Fruit fly (Drosophila melanogaster) whole organism, pupa: ENCODE measurements around the gene CG11000.

Experiments
- CG10348 ChIP-seq: fragments of 200-800 bp; sonication (Bioruptor generic); IDR thresholded peaks from 2 replicates; pipeline ENCODE4 v1.3.6; 2022; ENCODE audit warnings: missing biosample characterization, missing genetic modification characterization
- CG12605 ChIP-seq: fragments of 200-800 bp; sonication (Bioruptor generic); IDR thresholded peaks from 2 replicates; pipeline ENCODE4 v1.3.6; 2022; ENCODE audit warnings: missing biosample characterization, missing genetic modification characterization
- CG13204 ChIP-seq: fragments of 200-800 bp; sonication (Bioruptor generic); optimal IDR thresholded peaks from 2 replicates; lab custom pipeline; 2018; ENCODE audit warnings: missing biosample characterization, mild to moderate bottlenecking, missing genetic modification characterization, moderate library complexity
- CG14655 ChIP-seq: fragments of 200-800 bp; sonication (Bioruptor generic); optimal IDR thresholded peaks from 3 replicates; lab custom pipeline; 2017; ENCODE audit warnings: mild to moderate bottlenecking, missing biosample characterization, missing genetic modification reagents, missing genetic modification characterization
- CG15710 ChIP-seq: fragments of 200-800 bp; sonication (Bioruptor generic); optimal IDR thresholded peaks from 2 replicates; lab custom pipeline; 2018; ENCODE audit warnings: missing biosample characterization, mild to moderate bottlenecking, missing genetic modification characterization, moderate library complexity
- CG17806 ChIP-seq: fragments of 200-800 bp; sonication (Bioruptor generic); optimal IDR thresholded peaks from 2 replicates; lab custom pipeline; 2018; ENCODE audit warnings: missing biosample characterization, mild to moderate bottlenecking, missing genetic modification characterization, moderate library complexity
- CG32121 ChIP-seq: fragments of 200-800 bp; sonication (Bioruptor generic); IDR thresholded peaks from 2 replicates; pipeline ENCODE4 v1.3.6; 2022; ENCODE audit warnings: missing biosample characterization, missing genetic modification characterization
- CG34367 ChIP-seq: fragments of 200-800 bp; sonication (Bioruptor generic); optimal IDR thresholded peaks from 2 replicates; lab custom pipeline; 2018; ENCODE audit warnings: missing biosample characterization, mild to moderate bottlenecking, missing genetic modification characterization
- CG4496 ChIP-seq: fragments of 200-800 bp; sonication (Bioruptor generic); IDR thresholded peaks from 3 replicates; pipeline ENCODE4 v1.3.6; 2022; ENCODE audit warnings: missing biosample characterization, missing genetic modification characterization
- CG8159 ChIP-seq: fragments of 200-800 bp; sonication (Bioruptor generic); optimal IDR thresholded peaks from 3 replicates; lab custom pipeline; 2018; ENCODE audit warnings: missing biosample characterization, mild to moderate bottlenecking, missing genetic modification characterization, moderate library complexity
- CG8301 ChIP-seq: fragments of 200-800 bp; sonication (Bioruptor generic); optimal IDR thresholded peaks from 2 replicates; lab custom pipeline; 2018; ENCODE audit warnings: missing biosample characterization, mild to moderate bottlenecking, missing genetic modification characterization
- CG9948 ChIP-seq: fragments of 200-800 bp; sonication (Bioruptor generic); optimal IDR thresholded peaks from 2 replicates; lab custom pipeline; 2018; ENCODE audit warnings: missing biosample characterization, mild to moderate bottlenecking, missing genetic modification characterization, moderate library complexity
- D1 ChIP-seq: fragments of 200-800 bp; sonication (Bioruptor generic); optimal IDR thresholded peaks from 2 replicates; lab custom pipeline; 2018; ENCODE audit warnings: missing biosample characterization, mild to moderate bottlenecking, missing genetic modification characterization, moderate library complexity
- EcR ChIP-seq: fragments of 200-800 bp; sonication (Bioruptor generic); optimal IDR thresholded peaks from 3 replicates; lab custom pipeline; 2019; ENCODE audit warnings: missing biosample characterization, missing genetic modification characterization, mild to moderate bottlenecking, moderate library complexity, missing genetic modification reagents
- Ets98B ChIP-seq: fragments of 200-800 bp; sonication (Bioruptor generic); IDR thresholded peaks from 2 replicates; pipeline ENCODE4 v1.3.6; 2022; ENCODE audit warnings: missing biosample characterization, missing genetic modification characterization
- Pif1A ChIP-seq: fragments of 200-800 bp; sonication (Bioruptor generic); optimal IDR thresholded peaks from 3 replicates; lab custom pipeline; 2016; ENCODE audit warnings: missing biosample characterization, missing genetic modification characterization
- Pif1B ChIP-seq: fragments of 200-800 bp; sonication (Bioruptor generic); optimal IDR thresholded peaks from 3 replicates; lab custom pipeline; 2016; ENCODE audit warnings: missing biosample characterization, missing genetic modification characterization
- Snoo ChIP-seq: fragments of 200-800 bp; sonication (Bioruptor generic); optimal IDR thresholded peaks from 3 replicates; lab custom pipeline; 2017; ENCODE audit warnings: missing biosample characterization, mild to moderate bottlenecking, missing genetic modification characterization, inconsistent platforms
- fd96Ca ChIP-seq: fragments of 200-800 bp; sonication (Bioruptor generic); IDR thresholded peaks from 3 replicates; pipeline ENCODE4 v1.3.6; 2022; ENCODE audit warnings: missing biosample characterization, missing genetic modification characterization
- gl ChIP-seq: fragments of 200-800 bp; sonication (Bioruptor generic); optimal IDR thresholded peaks from 2 replicates; lab custom pipeline; 2018; ENCODE audit warnings: missing biosample characterization, mild to moderate bottlenecking, missing genetic modification characterization
- rn ChIP-seq: fragments of 200-800 bp; sonication (Bioruptor generic); IDR thresholded peaks from 2 replicates; pipeline ENCODE4 v1.3.6; 2022; ENCODE audit warnings: missing biosample characterization, missing genetic modification characterization

Gene CG11000

dm6 chr3R:5791497-5791896 is 10.6 kb upstream of the CG11000 start, which contains the start of gene Hpf1:
Gene Hpf1 (plus strand): TSS chr3R:5791879.
- peak; percentile 98 for TF ChIP-seq Ets98B
- TF ChIP-seq CG12605 (GFP tag; lab: Robert Waterston, UW), result peak; percentile 98
- peak; percentile 99 for TF ChIP-seq CG14655
- peak; percentile 99 for TF ChIP-seq Snoo (tag; lab: Kevin White, UChicago)
- peak; percentile 99 for TF ChIP-seq Pif1B (GFP tag; lab: Kevin White, UChicago)
- peak; percentile 99 for TF ChIP-seq fd96Ca
- peak; percentile 99 for TF ChIP-seq CG34367 (tag; lab: Kevin White, UChicago)
- TF ChIP-seq CG15710 (tag; lab: Kevin White, UChicago), result peak; percentile 99
- peak; percentile 98 for TF ChIP-seq gl (tag; lab: Kevin White, UChicago)
- peak; percentile 63 for TF ChIP-seq EcR (GFP tag; lab: Kevin White, UChicago)
- peak; percentile 92 for TF ChIP-seq CG13204 (GFP tag; lab: Kevin White, UChicago)
- peak; percentile 99 for TF ChIP-seq CG4496 (GFP tag; lab: Robert Waterston, UW)
- peak; percentile 99 for TF ChIP-seq CG8301
- TF ChIP-seq rn (GFP tag; lab: Robert Waterston, UW), result peak; percentile 96
- TF ChIP-seq CG9948 (tag; lab: Kevin White, UChicago), result peak; percentile 99
- TF ChIP-seq Pif1A, result peak; percentile 99
- TF ChIP-seq CG32121 (GFP tag; lab: Robert Waterston, UW), result peak; percentile 99
- peak; percentile 99 for TF ChIP-seq CG8159 (tag; lab: Kevin White, UChicago)
- peak; percentile 97 for TF ChIP-seq CG10348
- TF ChIP-seq CG17806 (tag; lab: Kevin White, UChicago), result peak; percentile 99
- no peak for TF ChIP-seq D1 (tag; lab: Kevin White, UChicago)

dm6 chr3R:5794267-5795089 is 7.7 kb upstream of the CG11000 start, which contains the start of the genes PSMG1 and CG10979:
Gene PSMG1 (minus strand): TSS chr3R:5794317.
Gene CG10979 (plus strand): TSS chr3R:5794705.
- TF ChIP-seq fd96Ca (no peak), CG13204 (GFP tag; lab: Kevin White, UChicago) (no peak), CG8301 (no peak), CG32121 (GFP tag; lab: Robert Waterston, UW) (no peak), CG8159 (tag; lab: Kevin White, UChicago) (no peak), gl (tag; lab: Kevin White, UChicago) (no peak), D1 (tag; lab: Kevin White, UChicago) (no peak)
- TF ChIP-seq, all 21 proteins: peak for 0

dm6 chr3R:5797709-5798108 is 4.4 kb upstream of the CG11000 start:
- TF ChIP-seq CG4496 (GFP tag; lab: Robert Waterston, UW), result no peak
- no peak for TF ChIP-seq CG9948 (tag; lab: Kevin White, UChicago)
- no peak for TF ChIP-seq CG12605 (GFP tag; lab: Robert Waterston, UW)
- no peak for TF ChIP-seq EcR (GFP tag; lab: Kevin White, UChicago)
- TF ChIP-seq Pif1A, result no peak
- TF ChIP-seq, all 21 proteins: peak for 0

- peak; percentile 14; the same call in 1 of the 2 replicates for TF ChIP-seq CG32121 (GFP tag; lab: Robert Waterston, UW)
- no peak for TF ChIP-seq gl (tag; lab: Kevin White, UChicago)
- TF ChIP-seq Ets98B, result peak; percentile 37; the same call in 1 of the 2 replicates
- TF ChIP-seq CG4496 (GFP tag; lab: Robert Waterston, UW), result peak; percentile 63; the same call in 2 of the 3 replicates
- TF ChIP-seq, all 21 proteins: peak for 3
Observed at dm6 chr3R:5813157-5813659, 11.1 kb downstream of the CG11000 start, which contains the start of gene CG42675. Gene CG42675 (plus strand): TSS chr3R:5813609.

dm6 chr3R:5821243-5821642 is 19.1 kb downstream of the CG11000 start, which contains the start of gene Hpr1:
Gene Hpr1 (minus strand): TSS chr3R:5821440.
- TF ChIP-seq Snoo (tag; lab: Kevin White, UChicago) (no peak), CG10348 (no peak), fd96Ca (no peak), CG8301 (no peak), CG9948 (tag; lab: Kevin White, UChicago) (no peak), Ets98B (no peak), Pif1A (no peak)

- TF ChIP-seq CG34367 (tag; lab: Kevin White, UChicago) (no peak), rn (GFP tag; lab: Robert Waterston, UW) (no peak), CG8301 (no peak), CG14655 (no peak), CG10348 (no peak), Pif1A (no peak), Snoo (tag; lab: Kevin White, UChicago) (no peak), EcR (GFP tag; lab: Kevin White, UChicago) (no peak), CG4496 (GFP tag; lab: Robert Waterston, UW) (no peak), CG32121 (GFP tag; lab: Robert Waterston, UW) (no peak), CG8159 (tag; lab: Kevin White, UChicago) (no peak), D1 (tag; lab: Kevin White, UChicago) (no peak), Ets98B (no peak), CG12605 (GFP tag; lab: Robert Waterston, UW) (no peak), Pif1B (GFP tag; lab: Kevin White, UChicago) (no peak), gl (tag; lab: Kevin White, UChicago) (no peak), CG15710 (tag; lab: Kevin White, UChicago) (no peak), CG13204 (GFP tag; lab: Kevin White, UChicago) (no peak), fd96Ca (no peak), CG9948 (tag; lab: Kevin White, UChicago) (no peak)
- TF ChIP-seq, all 21 proteins: peak for 0
Observed at dm6 chr3R:5821750-5822149, 19.6 kb downstream of the CG11000 start, which contains the start of gene CG46303. Gene CG46303 (plus strand): TSS chr3R:5821972.
